Worm (Caenorhabditis elegans) whole organism, early embryonic: ENCODE measurements around the gene rpt-2.

Source experiments
- B0310.2 ChIP-seq: sonication (generic microtip); optimal IDR thresholded peaks from 2 replicates; lab custom pipeline; 2016; ENCODE audit warnings: mild to moderate bottlenecking, missing genetic modification characterization, missing compliant biosample characterization
- F13C5.2 ChIP-seq: sonication (generic microtip); optimal IDR thresholded peaks from 2 replicates; lab custom pipeline; 2017; ENCODE audit warnings: mild to moderate bottlenecking, missing genetic modification characterization, inconsistent platforms, missing compliant biosample characterization
- aly-1 ChIP-seq: sonication (generic microtip); optimal IDR thresholded peaks from 2 replicates; lab custom pipeline; 2016; ENCODE audit warnings: missing genetic modification characterization, missing compliant biosample characterization
- ama-1 ChIP-seq: fragments of 150-350 bp; optimal IDR thresholded peaks from 2 replicates; lab custom pipeline; 2014
- ets-7 ChIP-seq: sonication (generic microtip); optimal IDR thresholded peaks from 2 replicates; lab custom pipeline; 2016; ENCODE audit warnings: missing genotype, missing genetic modification characterization, missing compliant biosample characterization
- pes-1 ChIP-seq: fragments of 200-800 bp; sonication (Bioruptor generic); IDR thresholded peaks from 2 replicates; pipeline ENCODE4 v1.3.6; 2022; ENCODE audit warnings: missing genetic modification reagents, missing genetic modification characterization, missing compliant biosample characterization
- sea-1 ChIP-seq: fragments of 200-800 bp; sonication (Bioruptor generic); conservative IDR thresholded peaks from 2 replicates; pipeline ENCODE4 v1.3.6; 2022; ENCODE audit warnings: missing genetic modification characterization, missing compliant biosample characterization
- tbx-11 ChIP-seq: fragments of 200-800 bp; sonication (Bioruptor generic); IDR thresholded peaks from 2 replicates; pipeline ENCODE4 v1.3.6; 2022; ENCODE audit warnings: missing genetic modification characterization, missing compliant biosample characterization
- tbx-37 ChIP-seq: fragments of 200-800 bp; sonication (Bioruptor generic); conservative IDR thresholded peaks from 2 replicates; pipeline ENCODE4 v1.3.6; 2022; ENCODE audit warnings: missing genetic modification reagents, missing genetic modification characterization, missing compliant biosample characterization

- no peak for TF ChIP-seq B0310.2
- TF ChIP-seq aly-1 (tag; lab: Kevin White, UChicago): no peak
- TF ChIP-seq sea-1: no peak
- no peak for TF ChIP-seq tbx-37 (GFP tag; lab: Robert Waterston, UW)
- no peak for TF ChIP-seq ama-1 (lab: Kevin White, UChicago)
- TF ChIP-seq tbx-11: no peak
- no peak for TF ChIP-seq F13C5.2 (tag; lab: Kevin White, UChicago)
- TF ChIP-seq pes-1 (GFP tag; lab: Robert Waterston, UW): no peak
- TF ChIP-seq ets-7 (tag; lab: Kevin White, UChicago): no peak
Observed at ce11 chrV:6018944-6019450, 1.5 kb upstream of the rpt-2 start, which contains the start of gene picc-1.
